Fruit fly (Drosophila melanogaster) whole organism: Measurements from ENCODE around the gene CG31041.

Experiments
- CG8478 ChIP-seq: fragments of >200 bp; optimal IDR thresholded peaks from 2 replicates; lab custom pipeline; 2018; ENCODE audit warnings: inconsistent platforms
- Dll ChIP-seq: fragments of >200 bp; optimal IDR thresholded peaks from 2 replicates; lab custom pipeline; 2017
- EcR ChIP-seq, 2 experiments: fragments of >200 bp; optimal IDR thresholded peaks; 2 replicates each; lab custom pipeline; 2017; ENCODE audit warnings: missing biosample characterization in 2 of 2, missing genetic modification characterization in 2 of 2, missing genetic modification reagents in 2 of 2
- pan ChIP-seq: fragments of >200 bp; optimal IDR thresholded peaks from 2 replicates; lab custom pipeline; 2017
- psq ChIP-seq: fragments of >200 bp; optimal IDR thresholded peaks from 2 replicates; lab custom pipeline; 2017
- usp ChIP-seq: fragments of >200 bp; optimal IDR thresholded peaks from 2 replicates; lab custom pipeline; 2017; ENCODE audit warnings: missing biosample characterization, missing genetic modification characterization, mixed read lengths

Gene CG31041

DNA sequence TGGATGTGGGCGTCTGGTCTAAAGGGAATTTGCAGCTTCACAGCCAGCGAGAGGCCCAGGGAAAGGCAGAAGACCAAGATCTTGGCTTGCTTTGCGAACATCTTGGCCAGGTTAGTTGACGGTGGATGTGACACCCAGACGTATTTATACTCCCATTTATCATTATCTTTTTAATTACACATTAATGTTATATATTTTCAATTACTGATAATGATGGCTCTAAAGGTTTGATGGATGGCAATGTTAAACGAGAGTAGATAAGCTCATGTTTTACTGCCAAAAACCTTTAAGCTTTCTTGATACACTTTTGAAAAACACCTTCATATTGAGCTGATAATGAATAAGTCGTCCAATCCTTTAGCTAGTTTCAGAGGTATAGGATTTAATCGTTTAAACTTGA is 1.0 kb downstream of the CG31041 start, which contains the start of gene CG11470:
Gene CG11470 (minus strand): TSS at position 101 of the 400 bp plus-strand sequence.
- TF ChIP-seq pan (lab: Kevin White, UChicago) = no peak
- no peak for TF ChIP-seq usp (GFP tag; lab: Kevin White, UChicago)
- TF ChIP-seq EcR (GFP tag; optimal IDR thresholded peaks at IDR 0.05; lab: Kevin White, UChicago) = no peak
- no peak for TF ChIP-seq psq (lab: Kevin White, UChicago)

DNA sequence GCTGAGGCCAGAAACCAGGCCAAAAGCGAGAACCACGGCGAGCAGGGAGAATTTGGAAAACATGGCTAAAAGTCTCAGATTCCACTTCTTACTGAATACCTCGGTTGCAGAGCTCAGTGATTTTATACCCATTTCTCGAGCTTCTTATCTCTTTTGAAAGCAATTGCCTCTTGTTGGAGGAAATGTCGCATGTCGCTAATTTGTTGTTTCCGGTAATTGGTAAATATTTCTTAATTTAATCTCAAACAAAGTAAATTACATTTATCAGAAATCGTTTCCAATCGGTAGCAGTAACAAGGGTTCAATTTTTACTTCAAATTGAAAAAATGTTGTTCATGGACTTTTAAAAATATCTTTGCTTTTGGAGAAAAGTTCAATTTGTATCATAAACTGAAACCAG is 2.7 kb downstream of the CG31041 start, which contains the start of gene CG7567:
Gene CG7567 (minus strand): TSS at position 101 of the 400 bp plus-strand sequence.
- TF ChIP-seq psq (lab: Kevin White, UChicago) (no peak), Dll (lab: Kevin White, UChicago) (no peak), CG8478 (lab: Kevin White, UChicago) (no peak)

DNA sequence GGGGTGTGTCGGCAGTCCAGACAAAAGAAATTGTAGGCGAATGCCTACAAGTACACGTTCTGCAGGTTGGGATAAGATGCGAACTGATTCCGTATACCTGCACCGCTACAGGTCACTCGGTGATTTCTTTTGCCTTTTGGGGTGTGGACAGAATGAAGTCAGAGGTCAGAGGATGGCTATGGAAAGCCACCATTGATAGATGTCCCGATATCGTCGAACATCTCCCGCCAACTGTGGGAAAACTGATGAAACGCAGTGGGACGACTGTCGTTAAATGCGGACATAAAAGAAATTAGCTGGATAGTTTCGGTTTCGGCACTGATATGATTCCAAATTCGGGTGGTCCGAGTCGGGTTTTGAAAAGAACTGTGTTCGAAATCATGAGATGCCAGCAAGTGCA is 4.0 kb downstream of the CG31041 start:
- TF ChIP-seq EcR (GFP tag; optimal IDR thresholded peaks at IDR 0.05; lab: Kevin White, UChicago) (no peak), psq (lab: Kevin White, UChicago) (no peak), usp (GFP tag; lab: Kevin White, UChicago) (no peak), CG8478 (lab: Kevin White, UChicago) (no peak), pan (lab: Kevin White, UChicago) (no peak), Dll (lab: Kevin White, UChicago) (no peak)

DNA sequence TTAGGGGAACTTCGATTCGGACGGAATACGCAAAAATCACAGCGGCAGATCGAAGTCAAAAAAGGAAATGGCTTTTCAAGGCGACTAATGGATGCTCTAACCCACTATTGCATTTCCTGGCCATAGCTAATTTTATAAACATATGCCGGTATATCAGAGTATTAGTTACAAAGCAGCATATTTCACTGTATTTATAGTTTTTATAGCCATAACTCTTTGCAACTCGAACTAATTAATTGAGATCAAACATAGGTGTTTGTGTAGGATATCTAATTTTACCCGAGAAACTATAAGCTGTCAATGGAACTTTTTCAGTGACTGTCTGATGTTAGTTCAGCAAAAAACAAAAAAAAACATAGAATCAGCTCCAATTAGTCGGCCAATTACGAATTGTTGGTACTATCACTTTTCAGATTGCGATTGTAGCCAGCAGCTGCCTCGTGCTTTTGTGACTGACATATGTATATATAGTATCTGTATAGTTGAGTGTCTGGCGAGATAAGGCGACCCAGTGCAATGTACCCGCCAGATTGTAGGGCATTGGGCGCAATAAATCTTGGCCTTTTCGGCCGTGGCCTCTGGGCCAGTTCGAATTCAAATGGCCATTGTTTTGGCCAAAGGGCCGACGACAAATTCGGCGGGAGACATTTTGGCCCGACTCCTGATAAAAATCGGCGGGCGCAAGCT is 5.5 kb downstream of the CG31041 start:
- TF ChIP-seq EcR (GFP tag; optimal IDR thresholded peaks at IDR 0.05; lab: Kevin White, UChicago) (no peak), psq (lab: Kevin White, UChicago) (no peak), Dll (lab: Kevin White, UChicago) (no peak), pan (lab: Kevin White, UChicago) (no peak), usp (GFP tag; lab: Kevin White, UChicago) (no peak), CG8478 (lab: Kevin White, UChicago) (no peak)

DNA sequence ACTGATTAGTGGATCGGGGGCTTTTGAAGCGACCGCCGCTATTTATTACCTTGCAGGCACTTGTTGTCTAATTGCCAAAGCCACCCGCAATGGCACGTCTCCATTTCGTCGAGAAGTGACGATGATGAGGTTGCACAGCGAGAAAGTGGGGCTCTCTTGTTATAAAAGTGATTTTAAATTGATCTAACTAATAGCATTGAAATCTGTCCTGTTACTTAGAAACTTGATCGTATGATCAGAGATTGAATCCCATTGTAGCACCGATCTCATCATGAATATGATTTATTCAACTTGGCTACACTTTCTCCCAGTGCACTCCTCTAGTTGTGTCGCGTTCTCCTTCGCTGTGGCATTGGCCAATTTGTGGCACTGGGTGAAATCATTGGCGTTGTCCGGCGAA is 6.4 kb downstream of the CG31041 start:
- no peak for TF ChIP-seq psq (lab: Kevin White, UChicago)
- TF ChIP-seq CG8478 (lab: Kevin White, UChicago) = no peak
- TF ChIP-seq pan (lab: Kevin White, UChicago) = no peak
- TF ChIP-seq Dll (lab: Kevin White, UChicago) = no peak
- no peak for TF ChIP-seq EcR (GFP tag; optimal IDR thresholded peaks at IDR 0.05; lab: Kevin White, UChicago)
- TF ChIP-seq usp (GFP tag; lab: Kevin White, UChicago) = no peak

DNA sequence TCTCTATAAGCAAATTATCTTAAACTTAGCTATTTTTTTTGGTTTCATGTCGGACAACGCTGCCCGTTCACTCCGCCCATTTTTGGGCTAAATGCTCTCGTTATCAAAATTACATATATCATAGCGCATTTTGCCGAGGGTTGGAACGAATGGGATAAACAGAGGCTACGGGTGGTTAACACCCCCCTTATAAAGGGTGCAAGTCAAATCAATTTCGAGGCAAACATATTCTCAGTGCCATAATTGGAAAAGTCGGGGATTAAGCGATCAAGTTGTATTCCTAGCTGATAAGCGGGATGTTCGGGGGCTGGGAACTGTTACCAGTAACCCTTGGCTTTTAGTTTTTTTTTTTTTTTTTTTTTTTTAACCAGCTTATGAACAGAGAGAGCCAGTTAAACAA is 7.4 kb downstream of the CG31041 start:
- TF ChIP-seq EcR (GFP tag; optimal IDR thresholded peaks at IDR 0.05; lab: Kevin White, UChicago) (no peak), pan (lab: Kevin White, UChicago) (no peak), usp (GFP tag; lab: Kevin White, UChicago) (no peak), Dll (lab: Kevin White, UChicago) (no peak), CG8478 (lab: Kevin White, UChicago) (no peak), psq (lab: Kevin White, UChicago) (no peak)

DNA sequence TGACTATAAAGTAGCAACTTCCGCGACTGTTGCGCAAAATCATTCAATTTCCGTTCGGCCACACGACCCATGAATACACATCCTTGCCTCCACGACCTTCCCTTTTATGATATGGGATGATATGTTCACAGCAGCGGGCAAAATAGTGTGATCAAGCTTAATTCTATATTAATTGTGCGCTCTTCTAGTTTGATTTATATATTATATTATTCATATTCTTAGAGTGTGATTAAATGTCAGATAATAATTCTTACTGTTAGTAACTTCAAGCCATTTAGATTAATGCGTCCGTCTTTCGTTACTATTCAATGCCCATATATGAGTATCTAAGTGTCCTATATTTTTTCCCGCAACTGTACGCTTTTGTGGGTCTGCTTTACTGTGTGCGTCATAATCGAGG is 9.3 kb downstream of the CG31041 start:
- no peak for TF ChIP-seq EcR (GFP tag; optimal IDR thresholded peaks at IDR 0.05; lab: Kevin White, UChicago)
- no peak for TF ChIP-seq Dll (lab: Kevin White, UChicago)
- no peak for TF ChIP-seq CG8478 (lab: Kevin White, UChicago)
- TF ChIP-seq usp (GFP tag; lab: Kevin White, UChicago) = no peak
- no peak for TF ChIP-seq pan (lab: Kevin White, UChicago)
- TF ChIP-seq psq (lab: Kevin White, UChicago) = no peak

DNA sequence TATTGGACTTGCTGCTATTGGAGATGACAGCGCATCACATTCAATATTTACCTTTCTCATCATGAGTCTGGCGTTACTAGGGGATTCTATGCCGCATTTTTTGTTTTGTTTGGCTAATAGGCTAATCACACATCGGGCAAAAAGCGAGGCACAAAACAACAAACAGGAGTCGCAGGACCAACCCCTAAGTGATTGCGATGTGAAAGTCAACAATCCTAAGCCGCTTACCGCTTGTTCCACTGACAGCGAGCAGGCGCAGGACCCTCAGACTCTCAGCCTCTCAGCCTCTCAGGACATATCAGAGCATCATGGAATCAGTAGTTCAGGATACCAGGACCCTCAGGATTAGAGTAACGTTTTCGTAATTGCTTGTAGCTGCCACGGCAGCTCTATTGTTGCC is 14.7 kb downstream of the CG31041 start:
- TF ChIP-seq CG8478 (lab: Kevin White, UChicago) (no peak), usp (GFP tag; lab: Kevin White, UChicago) (no peak), psq (lab: Kevin White, UChicago) (no peak), Dll (lab: Kevin White, UChicago) (no peak), EcR (GFP tag; optimal IDR thresholded peaks at IDR 0.05; lab: Kevin White, UChicago) (no peak), pan (lab: Kevin White, UChicago) (no peak)

DNA sequence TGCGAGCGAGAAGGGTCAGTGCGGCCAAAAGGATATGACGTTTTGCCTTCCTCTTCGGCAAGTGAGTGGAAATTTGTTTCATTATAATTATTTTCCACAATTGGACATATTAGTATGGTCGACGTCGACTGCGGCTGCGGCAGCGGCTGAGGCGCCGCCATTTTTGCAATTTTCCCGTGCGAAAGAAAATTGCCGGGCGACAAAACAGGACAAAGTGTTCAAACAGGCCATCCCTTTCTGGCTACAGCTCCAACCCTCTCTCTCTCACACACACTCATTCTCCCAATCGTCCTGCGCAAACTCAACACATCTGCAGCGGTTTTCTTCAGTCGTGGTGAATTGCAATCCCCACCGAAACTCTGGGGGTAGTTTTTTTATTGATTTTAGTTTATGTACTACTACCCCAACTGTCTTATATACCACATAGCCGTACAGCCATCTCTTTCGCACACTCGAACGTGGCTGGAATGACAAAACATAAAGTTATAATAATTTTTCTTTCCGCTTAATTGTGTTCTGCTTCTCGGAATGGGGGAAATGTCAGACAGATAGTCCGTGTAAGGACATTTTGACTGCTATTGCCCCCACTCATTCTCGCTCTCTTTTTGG is 18.6 kb downstream of the CG31041 start:
- TF ChIP-seq psq (lab: Kevin White, UChicago) (no peak), CG8478 (lab: Kevin White, UChicago) (peak; percentile 10)

DNA sequence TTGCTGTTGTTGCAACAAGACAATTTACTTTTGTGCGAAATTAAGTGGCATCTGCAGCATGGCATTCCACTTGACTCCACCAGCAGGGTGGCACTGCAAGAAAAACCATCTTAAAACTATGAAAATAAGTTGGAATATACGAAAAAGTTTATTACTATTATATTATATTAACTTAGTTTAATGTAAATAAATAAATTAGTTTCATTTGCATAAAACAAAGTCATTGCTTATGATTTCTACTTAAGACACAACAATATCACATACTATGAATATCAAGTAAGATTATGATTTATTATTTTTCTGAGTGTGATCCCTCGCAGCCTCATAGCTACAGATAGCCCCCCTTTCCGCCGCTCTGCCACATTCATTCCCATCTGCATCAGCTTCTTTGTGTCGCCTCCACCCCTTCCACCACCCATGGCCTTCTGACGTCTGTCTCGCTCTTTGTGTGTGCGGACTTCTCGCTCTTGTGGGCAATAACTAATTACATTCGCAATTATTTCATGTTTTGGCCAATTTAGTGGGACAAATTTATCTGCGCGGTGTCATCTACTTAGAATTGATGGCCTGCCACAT is 20.4 kb downstream of the CG31041 start:
- no peak for TF ChIP-seq CG8478 (lab: Kevin White, UChicago)
- no peak for TF ChIP-seq psq (lab: Kevin White, UChicago)
- no peak for TF ChIP-seq pan (lab: Kevin White, UChicago)
- no peak for TF ChIP-seq usp (GFP tag; lab: Kevin White, UChicago)
- TF ChIP-seq EcR (GFP tag; optimal IDR thresholded peaks at IDR 0.05; lab: Kevin White, UChicago) = no peak
- no peak for TF ChIP-seq Dll (lab: Kevin White, UChicago)

DNA sequence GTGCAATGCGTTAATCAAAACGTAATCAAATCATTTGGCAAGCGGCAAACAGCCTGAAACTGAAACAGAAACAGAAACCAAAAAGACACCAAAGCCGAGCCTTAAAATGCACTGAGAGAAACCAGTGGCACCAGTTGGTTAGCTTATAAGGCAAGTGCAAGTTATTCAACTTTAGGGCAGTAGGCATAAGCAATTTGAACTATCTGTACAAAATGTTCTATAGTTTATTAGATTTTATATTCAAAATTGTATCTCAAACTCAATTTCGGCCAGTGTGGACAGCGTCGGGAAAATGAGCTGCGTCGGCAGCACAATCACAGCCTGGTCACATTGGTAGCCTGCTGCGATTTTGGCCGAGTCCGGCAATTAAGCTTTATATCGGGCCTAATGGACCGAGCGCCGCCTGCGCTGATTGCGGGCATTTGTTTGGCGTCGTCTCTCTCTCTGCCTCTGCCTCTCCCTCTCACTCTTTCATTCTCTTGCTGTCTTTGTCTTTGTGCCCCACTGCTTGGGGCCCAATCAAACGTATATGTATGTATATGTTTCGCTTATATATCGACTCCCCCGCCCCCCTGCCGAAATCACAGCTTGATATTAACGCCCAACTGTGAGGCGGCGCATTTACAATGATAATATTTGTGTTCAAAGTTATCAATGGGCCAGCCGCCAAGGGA is 23.6 kb downstream of the CG31041 start:
- TF ChIP-seq usp (GFP tag; lab: Kevin White, UChicago) = no peak
- no peak for TF ChIP-seq CG8478 (lab: Kevin White, UChicago)
- TF ChIP-seq Dll (lab: Kevin White, UChicago) = peak; percentile 12
